Worm (Caenorhabditis elegans): ENCODE data around the gene F48F7.5.

The F48F7.5 gene

ce11 chrX:13975314-13975713, at the start of gene F48F7.5:
TSS of gene F48F7.5 (plus strand) at chrX:13975653.
- TF ChIP-seq hmg-4 (GFP tag; optimal IDR thresholded peaks at IDR 0.05) (no peak), F13C5.2 (tag; optimal IDR thresholded peaks at IDR 0.05) (no peak), tbx-37 (GFP tag; conservative IDR thresholded peaks at IDR 0.05) (no peak), hnd-1 (tag; optimal IDR thresholded peaks at IDR 0.05) (no peak), flt-1 (GFP tag; IDR thresholded peaks at IDR 0.05) (no peak), sea-1 (GFP tag; conservative IDR thresholded peaks at IDR 0.05) (no peak), ets-7 (tag; optimal IDR thresholded peaks at IDR 0.05) (no peak), tbx-11 (GFP tag; IDR thresholded peaks at IDR 0.05) (no peak), aly-1 (tag; optimal IDR thresholded peaks at IDR 0.05) (no peak), hmbx-1 (tag; optimal IDR thresholded peaks at IDR 0.05) (no peak), pes-1 (GFP tag; IDR thresholded peaks at IDR 0.05) (no peak), scrt-1 (GFP tag; IDR thresholded peaks at IDR 0.05) (no peak), ceh-36 (tag; optimal IDR thresholded peaks at IDR 0.05) (no peak), ceh-13 (GFP tag; optimal IDR thresholded peaks at IDR 0.05) (no peak), tra-4 (tag; optimal IDR thresholded peaks at IDR 0.05) (no peak), ama-1 (optimal IDR thresholded peaks at IDR 0.05) (no peak), B0310.2 (tag; optimal IDR thresholded peaks at IDR 0.05) (no peak)

ce11 chrX:13926029-13926428, 49.4 kb upstream of the F48F7.5 start, which contains the start of gene meg-2:
TSS of gene meg-2 (minus strand) at chrX:13926129.
- TF ChIP-seq hmg-4 (GFP tag; optimal IDR thresholded peaks at IDR 0.05) (no peak), flt-1 (GFP tag; IDR thresholded peaks at IDR 0.05) (no peak), tra-4 (tag; optimal IDR thresholded peaks at IDR 0.05) (no peak), hmbx-1 (tag; optimal IDR thresholded peaks at IDR 0.05) (no peak), ets-7 (tag; optimal IDR thresholded peaks at IDR 0.05) (no peak), sea-1 (GFP tag; conservative IDR thresholded peaks at IDR 0.05) (no peak), hnd-1 (tag; optimal IDR thresholded peaks at IDR 0.05) (no peak), tbx-11 (GFP tag; IDR thresholded peaks at IDR 0.05) (no peak), scrt-1 (GFP tag; IDR thresholded peaks at IDR 0.05) (no peak), ceh-13 (GFP tag; optimal IDR thresholded peaks at IDR 0.05) (no peak), B0310.2 (tag; optimal IDR thresholded peaks at IDR 0.05) (no peak), pes-1 (GFP tag; IDR thresholded peaks at IDR 0.05) (no peak), F13C5.2 (tag; optimal IDR thresholded peaks at IDR 0.05) (no peak), tbx-37 (GFP tag; conservative IDR thresholded peaks at IDR 0.05) (no peak), aly-1 (tag; optimal IDR thresholded peaks at IDR 0.05) (no peak), ceh-36 (tag; optimal IDR thresholded peaks at IDR 0.05) (no peak)

DNA sequence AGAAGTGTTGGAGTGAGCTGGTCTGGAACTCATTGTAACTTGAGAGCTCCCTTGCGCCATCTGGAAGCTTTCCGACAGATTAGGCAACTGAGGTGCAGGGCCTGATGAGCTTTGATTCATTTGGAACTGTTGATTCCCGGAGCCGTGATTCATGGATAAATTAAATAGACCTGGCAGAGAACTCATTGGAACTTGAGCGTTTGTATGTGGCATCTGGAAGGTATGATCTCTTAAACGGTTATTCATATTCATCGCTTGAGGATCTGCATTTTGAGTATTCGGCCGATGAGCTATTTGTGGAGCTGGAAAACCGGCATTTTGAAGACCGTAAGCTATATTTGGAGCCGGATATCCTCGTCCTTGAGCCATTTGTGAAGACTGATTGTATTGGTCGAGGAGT, 46.9 kb upstream of the F48F7.5 start:
- TF ChIP-seq ama-1 (optimal IDR thresholded peaks at IDR 0.05) = no peak
- TF ChIP-seq B0310.2 (tag; optimal IDR thresholded peaks at IDR 0.05) = no peak
- TF ChIP-seq pes-1 (GFP tag; IDR thresholded peaks at IDR 0.05) = no peak

- TF ChIP-seq flt-1 (GFP tag; IDR thresholded peaks at IDR 0.05) (no peak), ceh-13 (GFP tag; optimal IDR thresholded peaks at IDR 0.05) (no peak), tbx-37 (GFP tag; conservative IDR thresholded peaks at IDR 0.05) (no peak), ets-7 (tag; optimal IDR thresholded peaks at IDR 0.05) (no peak), sea-1 (GFP tag; conservative IDR thresholded peaks at IDR 0.05) (no peak), aly-1 (tag; optimal IDR thresholded peaks at IDR 0.05) (no peak), tbx-11 (GFP tag; IDR thresholded peaks at IDR 0.05) (no peak), B0310.2 (tag; optimal IDR thresholded peaks at IDR 0.05) (no peak), ama-1 (optimal IDR thresholded peaks at IDR 0.05) (no peak), hmg-4 (GFP tag; optimal IDR thresholded peaks at IDR 0.05) (no peak), scrt-1 (GFP tag; IDR thresholded peaks at IDR 0.05) (no peak), pes-1 (GFP tag; IDR thresholded peaks at IDR 0.05) (no peak)
Measured at ce11 chrX:13929534-13929933, 45.9 kb upstream of the F48F7.5 start, which contains the start of gene meg-1. TSS of gene meg-1 (minus strand) at chrX:13929634.

ce11 chrX:13934574-13934973, 40.9 kb upstream of the F48F7.5 start, which contains the start of gene elt-3:
TSS of gene elt-3 (plus strand) at chrX:13934874.
- no peak for TF ChIP-seq tra-4 (tag; optimal IDR thresholded peaks at IDR 0.05)
- no peak for TF ChIP-seq ama-1 (optimal IDR thresholded peaks at IDR 0.05)
- TF ChIP-seq pes-1 (GFP tag; IDR thresholded peaks at IDR 0.05) = no peak
- no peak for TF ChIP-seq aly-1 (tag; optimal IDR thresholded peaks at IDR 0.05)

DNA sequence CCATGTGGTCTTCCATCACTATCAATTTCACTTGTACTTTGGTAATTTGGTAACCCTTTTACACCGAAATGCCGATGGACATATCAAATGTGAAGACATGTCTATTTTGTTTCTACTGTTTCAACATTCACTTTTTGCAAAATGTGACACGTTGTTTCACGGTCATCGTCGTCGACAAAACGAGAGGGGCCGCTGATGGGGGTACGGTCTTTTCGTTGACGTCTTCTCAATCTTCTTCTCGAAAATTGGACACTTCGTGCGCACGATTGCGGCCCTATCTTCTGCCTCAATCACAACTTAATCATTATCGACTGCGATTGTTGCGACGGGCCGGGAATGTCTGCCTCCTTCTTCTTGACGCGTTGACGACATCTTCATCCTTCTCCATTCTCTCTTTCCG, 38.7 kb upstream of the F48F7.5 start:
- TF ChIP-seq pes-1 (GFP tag; IDR thresholded peaks at IDR 0.05) = no peak
- no peak for TF ChIP-seq ama-1 (optimal IDR thresholded peaks at IDR 0.05)
- no peak for TF ChIP-seq sea-1 (GFP tag; conservative IDR thresholded peaks at IDR 0.05)

DNA sequence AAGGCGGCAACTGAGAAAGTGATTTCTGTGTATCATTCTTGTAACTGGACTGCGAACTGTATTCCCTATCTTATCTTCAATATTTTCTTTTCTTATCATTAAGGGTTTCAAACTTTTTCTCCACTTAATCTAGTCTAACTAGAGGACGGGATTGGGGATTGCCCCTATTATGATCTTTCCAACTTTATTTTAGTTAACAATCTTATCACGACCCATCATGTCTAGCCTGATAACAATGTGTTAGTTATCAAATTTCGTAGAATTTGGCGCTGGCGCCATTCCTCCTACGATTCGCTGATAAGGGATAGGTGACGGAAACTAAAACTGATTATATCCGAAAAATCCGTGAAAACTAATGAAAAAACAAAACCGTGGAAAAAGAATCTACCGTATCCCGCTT, 38.1 kb upstream of the F48F7.5 start:
- TF ChIP-seq hmbx-1 (tag; optimal IDR thresholded peaks at IDR 0.05) (no peak), ceh-36 (tag; optimal IDR thresholded peaks at IDR 0.05) (no peak), hnd-1 (tag; optimal IDR thresholded peaks at IDR 0.05) (no peak), pes-1 (GFP tag; IDR thresholded peaks at IDR 0.05) (no peak), tbx-11 (GFP tag; IDR thresholded peaks at IDR 0.05) (no peak), F13C5.2 (tag; optimal IDR thresholded peaks at IDR 0.05) (no peak), scrt-1 (GFP tag; IDR thresholded peaks at IDR 0.05) (no peak), aly-1 (tag; optimal IDR thresholded peaks at IDR 0.05) (no peak), ets-7 (tag; optimal IDR thresholded peaks at IDR 0.05) (no peak), flt-1 (GFP tag; IDR thresholded peaks at IDR 0.05) (no peak), ama-1 (optimal IDR thresholded peaks at IDR 0.05) (no peak), B0310.2 (tag; optimal IDR thresholded peaks at IDR 0.05) (no peak), hmg-4 (GFP tag; optimal IDR thresholded peaks at IDR 0.05) (no peak), ceh-13 (GFP tag; optimal IDR thresholded peaks at IDR 0.05) (no peak), tra-4 (tag; optimal IDR thresholded peaks at IDR 0.05) (no peak), tbx-37 (GFP tag; conservative IDR thresholded peaks at IDR 0.05) (no peak), sea-1 (GFP tag; conservative IDR thresholded peaks at IDR 0.05) (no peak)

ce11 chrX:13937910-13938309, 37.5 kb upstream of the F48F7.5 start:
- TF ChIP-seq hmbx-1 (tag; optimal IDR thresholded peaks at IDR 0.05) (no peak), scrt-1 (GFP tag; IDR thresholded peaks at IDR 0.05) (no peak), ceh-36 (tag; optimal IDR thresholded peaks at IDR 0.05) (no peak), hmg-4 (GFP tag; optimal IDR thresholded peaks at IDR 0.05) (no peak), tra-4 (tag; optimal IDR thresholded peaks at IDR 0.05) (no peak), tbx-37 (GFP tag; conservative IDR thresholded peaks at IDR 0.05) (no peak), ama-1 (optimal IDR thresholded peaks at IDR 0.05) (no peak), ceh-13 (GFP tag; optimal IDR thresholded peaks at IDR 0.05) (no peak), pes-1 (GFP tag; IDR thresholded peaks at IDR 0.05) (no peak), ets-7 (tag; optimal IDR thresholded peaks at IDR 0.05) (no peak), hnd-1 (tag; optimal IDR thresholded peaks at IDR 0.05) (no peak), F13C5.2 (tag; optimal IDR thresholded peaks at IDR 0.05) (no peak), flt-1 (GFP tag; IDR thresholded peaks at IDR 0.05) (no peak)
